Fruit fly (Drosophila melanogaster) whole organism, embryonic: ENCODE data around the gene gammaCOP.

Experiments
- Asciz ChIP-seq: fragments of 200-800 bp; sonication (Bioruptor generic); optimal IDR thresholded peaks from 2 replicates; lab custom pipeline; 2017; ENCODE audit warnings: missing biosample characterization, mild to moderate bottlenecking, missing genetic modification characterization, missing genetic modification reagents
- Bteb2 ChIP-seq: fragments of 200-800 bp; sonication (Bioruptor generic); optimal IDR thresholded peaks from 2 replicates; lab custom pipeline; 2016; ENCODE audit warnings: missing biosample characterization, missing genetic modification characterization
- CG10209 ChIP-seq: fragments of 200-800 bp; sonication (Bioruptor generic); optimal IDR thresholded peaks from 3 replicates; lab custom pipeline; 2017; ENCODE audit warnings: missing biosample characterization, mild to moderate bottlenecking, missing genetic modification characterization, missing genetic modification reagents
- CG11085 ChIP-seq: fragments of 200-800 bp; sonication (Bioruptor generic); IDR thresholded peaks from 2 replicates; pipeline ENCODE4 v1.3.6; 2022; ENCODE audit warnings: missing biosample characterization, missing genetic modification characterization
- CG12659 ChIP-seq: fragments of 200-800 bp; sonication (Bioruptor generic); optimal IDR thresholded peaks from 3 replicates; lab custom pipeline; 2017; ENCODE audit warnings: mild to moderate bottlenecking, missing biosample characterization, missing genetic modification reagents, missing genetic modification characterization
- CG14710 ChIP-seq: fragments of 200-800 bp; sonication (Bioruptor generic); optimal IDR thresholded peaks from 3 replicates; lab custom pipeline; 2019; ENCODE audit warnings: missing biosample characterization, mild to moderate bottlenecking, missing genetic modification characterization, moderate library complexity
- CG15479 ChIP-seq: fragments of 200-800 bp; sonication (Bioruptor generic); optimal IDR thresholded peaks from 3 replicates; lab custom pipeline; 2019; ENCODE audit warnings: missing biosample characterization, mild to moderate bottlenecking, missing genetic modification characterization, moderate library complexity
- CG15696 ChIP-seq: fragments of 200-800 bp; sonication (Bioruptor generic); optimal IDR thresholded peaks from 2 replicates; lab custom pipeline; 2019; ENCODE audit warnings: missing biosample characterization, mild to moderate bottlenecking, missing genetic modification characterization, moderate library complexity
- CG17328 ChIP-seq: fragments of 200-800 bp; sonication (Bioruptor generic); IDR thresholded peaks from 2 replicates; pipeline ENCODE4 v1.3.6; 2022; ENCODE audit warnings: missing biosample characterization, missing genetic modification characterization
- CG17361 ChIP-seq: fragments of 200-800 bp; sonication (Bioruptor generic); IDR thresholded peaks from 3 replicates; pipeline ENCODE4 v1.3.6; 2022; ENCODE audit warnings: missing biosample characterization, missing genetic modification characterization
- CG2678 ChIP-seq: fragments of 200-800 bp; sonication (Bioruptor generic); optimal IDR thresholded peaks from 3 replicates; lab custom pipeline; 2019; ENCODE audit warnings: missing biosample characterization, mild to moderate bottlenecking, missing genetic modification characterization, moderate library complexity
- CG2889 ChIP-seq: fragments of 200-800 bp; sonication (Bioruptor generic); IDR thresholded peaks from 3 replicates; pipeline ENCODE4 v1.3.6; 2022; ENCODE audit warnings: missing biosample characterization, missing genetic modification characterization
- CG30020 ChIP-seq: fragments of 200-800 bp; optimal IDR thresholded peaks from 2 replicates; lab custom pipeline; 2019; ENCODE audit warnings: missing biosample characterization, mild to moderate bottlenecking, missing genetic modification characterization, moderate library complexity
- CG31224 ChIP-seq: fragments of 200-800 bp; sonication (Bioruptor generic); IDR thresholded peaks from 2 replicates; pipeline ENCODE4 v1.3.6; 2022; ENCODE audit warnings: missing biosample characterization, missing genetic modification characterization
- CG32767 ChIP-seq: fragments of 200-800 bp; sonication (Bioruptor generic); IDR thresholded peaks from 2 replicates; pipeline ENCODE4 v1.3.6; 2022; ENCODE audit warnings: missing biosample characterization, missing genetic modification characterization
- CG43689 ChIP-seq: fragments of 200-800 bp; sonication (Bioruptor generic); IDR thresholded peaks from 2 replicates; pipeline ENCODE4 v1.3.6; 2022; ENCODE audit warnings: missing biosample characterization, missing genetic modification characterization
- CG4617 ChIP-seq: fragments of 200-800 bp; sonication (Bioruptor generic); optimal IDR thresholded peaks from 3 replicates; lab custom pipeline; 2016; ENCODE audit warnings: missing biosample characterization, missing genetic modification characterization, borderline replicate concordance
- CG6654 ChIP-seq: fragments of 200-800 bp; sonication (Bioruptor generic); optimal IDR thresholded peaks from 2 replicates; lab custom pipeline; 2017; ENCODE audit warnings: missing biosample characterization, mild to moderate bottlenecking, missing genetic modification characterization
- CG6683 ChIP-seq: fragments of 200-800 bp; sonication (Bioruptor generic); optimal IDR thresholded peaks from 2 replicates; lab custom pipeline; 2017; ENCODE audit warnings: missing biosample characterization, mild to moderate bottlenecking, missing genetic modification characterization, missing genetic modification reagents
- CG9797 ChIP-seq: fragments of 200-800 bp; sonication (Bioruptor generic); optimal IDR thresholded peaks from 3 replicates; lab custom pipeline; 2018; ENCODE audit warnings: missing biosample characterization, mild to moderate bottlenecking, missing genetic modification characterization
- CTCF ChIP-seq: fragments of 200-800 bp; sonication (Bioruptor generic); optimal IDR thresholded peaks from 2 replicates; lab custom pipeline; 2017; ENCODE audit warnings: missing biosample characterization, mild to moderate bottlenecking, missing genetic modification characterization, moderate library complexity
- Dll ChIP-seq: fragments of 200-800 bp; sonication (Bioruptor generic); IDR thresholded peaks from 4 replicates; pipeline ENCODE4 v1.3.6; 2022; ENCODE audit warnings: missing biosample characterization, missing genetic modification characterization; ENCODE audit not compliant: partially characterized antibody
- Dp ChIP-seq: fragments of 200-800 bp; sonication (Bioruptor generic); optimal IDR thresholded peaks from 2 replicates; lab custom pipeline; 2018; ENCODE audit warnings: missing biosample characterization, mild to moderate bottlenecking, missing genetic modification characterization, moderate library complexity
- E2f2 ChIP-seq: fragments of 200-800 bp; sonication (Bioruptor generic); IDR thresholded peaks from 2 replicates; pipeline ENCODE4 v1.3.6; 2022; ENCODE audit warnings: missing biosample characterization, missing genetic modification characterization
- HHEX ChIP-seq: fragments of 200-800 bp; sonication (Bioruptor generic); optimal IDR thresholded peaks from 3 replicates; lab custom pipeline; 2017; ENCODE audit warnings: missing biosample characterization, mild to moderate bottlenecking, missing genetic modification characterization, missing genetic modification reagents
- MBD-R2 ChIP-seq: fragments of 200-800 bp; sonication (Bioruptor generic); IDR thresholded peaks from 2 replicates; pipeline ENCODE4 v1.3.6; 2022; ENCODE audit warnings: missing biosample characterization, missing genetic modification characterization
- MESR4 ChIP-seq: fragments of 200-800 bp; sonication (Bioruptor generic); optimal IDR thresholded peaks from 2 replicates; lab custom pipeline; 2018; ENCODE audit warnings: missing biosample characterization, mild to moderate bottlenecking, missing genetic modification characterization, moderate library complexity
- Neu2 ChIP-seq: fragments of 200-800 bp; sonication (Bioruptor generic); optimal IDR thresholded peaks from 3 replicates; lab custom pipeline; 2016; ENCODE audit warnings: missing biosample characterization, missing genetic modification characterization, borderline replicate concordance
- Rfx ChIP-seq: fragments of 200-800 bp; sonication (Bioruptor generic); IDR thresholded peaks from 2 replicates; pipeline ENCODE4 v1.3.6; 2022; ENCODE audit warnings: missing biosample characterization, missing genetic modification characterization
- Side ChIP-seq: fragments of 200-800 bp; sonication (Bioruptor generic); optimal IDR thresholded peaks from 2 replicates; lab custom pipeline; 2016; ENCODE audit warnings: missing biosample characterization, missing genetic modification characterization
- YL-1 ChIP-seq: fragments of 200-800 bp; sonication (Bioruptor generic); optimal IDR thresholded peaks from 3 replicates; lab custom pipeline; 2017; ENCODE audit warnings: missing biosample characterization, mild to moderate bottlenecking, missing genetic modification characterization
- bab2 ChIP-seq: fragments of 200-800 bp; sonication (Bioruptor generic); optimal IDR thresholded peaks from 2 replicates; lab custom pipeline; 2016; ENCODE audit warnings: missing biosample characterization, missing genetic modification characterization
- bsh ChIP-seq, 2 experiments: fragments of 200-800 bp; sonication (Bioruptor generic); optimal IDR thresholded peaks; 2 replicates each; lab custom pipeline; 2017 to 2018; ENCODE audit warnings: mild to moderate bottlenecking in 2 of 2, missing biosample characterization in 2 of 2, missing genetic modification characterization in 2 of 2, moderate library complexity in 1 of 2
- cas ChIP-seq: fragments of 200-800 bp; sonication (Bioruptor generic); IDR thresholded peaks from 2 replicates; pipeline ENCODE4 v1.3.6; 2022; ENCODE audit warnings: missing biosample characterization, missing genetic modification characterization
- dmrt11E ChIP-seq: fragments of 200-800 bp; sonication (Bioruptor generic); optimal IDR thresholded peaks from 3 replicates; lab custom pipeline; 2018; ENCODE audit warnings: missing biosample characterization, mild to moderate bottlenecking, missing genetic modification characterization, moderate library complexity
- fu2 ChIP-seq: fragments of 200-800 bp; sonication (Bioruptor generic); optimal IDR thresholded peaks from 2 replicates; lab custom pipeline; 2016; ENCODE audit warnings: missing biosample characterization, missing genetic modification characterization
- gce ChIP-seq: fragments of 200-800 bp; sonication (Bioruptor generic); IDR thresholded peaks from 3 replicates; pipeline ENCODE4 v1.3.6; 2022; ENCODE audit warnings: missing biosample characterization, missing genetic modification characterization
- gfzf ChIP-seq: fragments of 200-800 bp; sonication (Bioruptor generic); optimal IDR thresholded peaks from 2 replicates; lab custom pipeline; 2016; ENCODE audit warnings: missing biosample characterization, mild to moderate bottlenecking, missing genetic modification characterization, moderate library complexity
- kay ChIP-seq: fragments of 200-800 bp; sonication (Bioruptor generic); optimal IDR thresholded peaks from 2 replicates; lab custom pipeline; 2016; ENCODE audit warnings: missing biosample characterization, missing genetic modification characterization
- lbe ChIP-seq: fragments of 200-800 bp; sonication (Bioruptor generic); optimal IDR thresholded peaks from 2 replicates; lab custom pipeline; 2016; ENCODE audit warnings: missing biosample characterization, mild to moderate bottlenecking, missing genetic modification characterization
- mirr ChIP-seq: fragments of 200-800 bp; sonication (Bioruptor generic); optimal IDR thresholded peaks from 3 replicates; lab custom pipeline; 2018; ENCODE audit warnings: missing biosample characterization, mild to moderate bottlenecking, missing genetic modification characterization
- row ChIP-seq: fragments of 200-800 bp; sonication (Bioruptor generic); IDR thresholded peaks from 3 replicates; pipeline ENCODE4 v1.3.6; 2022; ENCODE audit warnings: missing biosample characterization, missing genetic modification characterization
- run ChIP-seq: fragments of 200-800 bp; sonication (Bioruptor generic); optimal IDR thresholded peaks from 3 replicates; lab custom pipeline; 2018; ENCODE audit warnings: missing biosample characterization, mild to moderate bottlenecking, missing genetic modification characterization
- slou ChIP-seq: fragments of 200-800 bp; sonication (Bioruptor generic); optimal IDR thresholded peaks from 3 replicates; lab custom pipeline; 2016; ENCODE audit warnings: missing biosample characterization, missing genetic modification characterization
- stwl ChIP-seq: fragments of 200-800 bp; sonication (Bioruptor generic); optimal IDR thresholded peaks from 3 replicates; lab custom pipeline; 2018; ENCODE audit warnings: missing biosample characterization, mild to moderate bottlenecking, missing genetic modification characterization, moderate library complexity
- trem ChIP-seq: fragments of 200-800 bp; optimal IDR thresholded peaks from 3 replicates; lab custom pipeline; 2019; ENCODE audit warnings: missing biosample characterization, mild to moderate bottlenecking, missing genetic modification characterization, moderate library complexity
- ttk ChIP-seq: fragments of 200-800 bp; sonication (Bioruptor generic); IDR thresholded peaks from 2 replicates; pipeline ENCODE4 v2.1.2; 2022; ENCODE audit warnings: missing biosample characterization, missing genetic modification characterization
- vfl ChIP-seq: fragments of 200-800 bp; sonication (Bioruptor generic); optimal IDR thresholded peaks from 2 replicates; lab custom pipeline; 2016; ENCODE audit warnings: missing biosample characterization, missing genetic modification characterization
- vvl ChIP-seq: fragments of 200-800 bp; sonication (Bioruptor generic); IDR thresholded peaks from 2 replicates; pipeline ENCODE4 v1.3.6; 2022; ENCODE audit warnings: missing biosample characterization, missing genetic modification characterization
- wek ChIP-seq: fragments of 200-800 bp; sonication (Bioruptor generic); optimal IDR thresholded peaks from 3 replicates; lab custom pipeline; 2018; ENCODE audit warnings: missing biosample characterization, mild to moderate bottlenecking, missing genetic modification characterization, moderate library complexity

gammaCOP gene

DNA sequence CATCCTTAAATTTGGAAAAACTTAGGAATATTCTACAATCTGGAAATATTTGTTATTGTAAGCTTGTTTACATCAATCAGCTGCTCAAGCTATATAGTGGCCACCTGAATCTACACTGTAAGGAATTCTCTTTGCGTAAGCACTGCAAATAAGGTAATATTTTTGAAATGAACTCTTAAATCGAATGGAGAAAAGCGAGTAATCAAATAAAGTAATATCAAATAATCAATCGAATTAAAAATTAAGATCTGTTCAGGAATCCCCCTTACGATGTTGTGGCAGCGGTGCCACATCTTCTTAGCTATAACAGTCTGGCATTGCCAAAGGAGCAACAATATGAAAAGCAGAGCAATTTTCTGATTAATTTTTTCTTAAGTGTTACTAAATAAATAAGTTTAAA, 44.1 kb downstream of the gammaCOP start, which contains the start of the genes Mnat9 and CG1792 (continued):
- TF ChIP-seq CG17361 (GFP tag; lab: Robert Waterston, UW), result peak; percentile 98
- TF ChIP-seq E2f2 (GFP tag; lab: Robert Waterston, UW), result peak; percentile 86
- peak; percentile 95 for TF ChIP-seq dmrt11E
- peak; percentile 99 for TF ChIP-seq CG10209 (GFP tag; lab: Kevin White, UChicago)
- peak; percentile 99 for TF ChIP-seq ttk (GFP tag; lab: Robert Waterston, UW)
- peak; percentile 92 for TF ChIP-seq CG15696 (tag; lab: Kevin White, UChicago)
- TF ChIP-seq bsh (GFP tag; optimal IDR thresholded peaks at IDR 0.05; lab: Kevin White, UChicago), result peak; percentile 89 to 99
- TF ChIP-seq vvl (GFP tag; lab: Robert Waterston, UW), result peak; percentile 100
- TF ChIP-seq bab2, result peak; percentile 99

DNA sequence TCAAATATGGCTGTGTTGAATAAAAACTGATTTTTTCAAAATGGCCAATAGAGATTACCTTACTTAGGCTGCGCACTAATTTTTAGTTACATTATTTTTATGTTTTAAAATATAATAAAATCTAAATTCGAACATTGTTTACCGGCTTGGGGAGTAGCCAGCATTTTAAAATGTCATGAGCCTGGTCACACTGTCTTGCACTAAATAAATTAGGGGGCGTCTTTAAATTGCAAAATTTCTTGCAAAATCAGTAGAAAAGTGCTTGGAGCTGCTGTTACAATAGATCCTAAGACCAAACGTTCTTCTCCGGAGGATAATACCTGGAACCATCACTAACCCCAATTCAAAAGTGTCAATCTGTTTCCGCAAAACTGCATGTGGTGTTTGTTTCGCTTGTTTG, 45.9 kb downstream of the gammaCOP start, which contains the start of gene pasha:
Gene pasha, plus strand, starts transcription at position 177 of the 400 bp plus-strand sequence.
- TF ChIP-seq HHEX (no peak), CG6654 (GFP tag; lab: Kevin White, UChicago) (no peak), CG17328 (GFP tag; lab: Robert Waterston, UW) (no peak), CG15479 (peak; percentile 12), CG2889 (GFP tag; lab: Robert Waterston, UW) (no peak), row (peak; percentile 36; the same call in 2 of the 3 replicates), vvl (GFP tag; lab: Robert Waterston, UW) (peak; percentile 70), gfzf (peak; percentile 64), CG43689 (GFP tag; lab: Robert Waterston, UW) (no peak), CTCF (GFP tag; lab: Kevin White, UChicago) (peak; percentile 65), Side (GFP tag; lab: Kevin White, UChicago) (no peak), CG2678 (no peak), vfl (no peak), fu2 (GFP tag; lab: Kevin White, UChicago) (no peak), run (tag; lab: Kevin White, UChicago) (no peak), CG9797 (peak; percentile 51), CG30020 (tag; lab: Kevin White, UChicago) (no peak), kay (GFP tag; lab: Kevin White, UChicago) (no peak), wek (GFP tag; lab: Kevin White, UChicago) (peak; percentile 86), Dp (GFP tag; lab: Kevin White, UChicago) (peak; percentile 41), YL-1 (peak; percentile 53), CG6683 (GFP tag; lab: Kevin White, UChicago) (no peak), mirr (GFP tag; lab: Kevin White, UChicago) (no peak), Bteb2 (GFP tag; lab: Kevin White, UChicago) (no peak), gce (no peak), cas (GFP tag; lab: Robert Waterston, UW) (no peak), Neu2 (GFP tag; lab: Kevin White, UChicago) (no peak), MBD-R2 (GFP tag; lab: Robert Waterston, UW) (peak; percentile 84), CG14710 (tag; lab: Kevin White, UChicago) (peak; percentile 19), trem (peak; percentile 2), CG12659 (GFP tag; lab: Kevin White, UChicago) (peak; percentile 1), Rfx (GFP tag; lab: Robert Waterston, UW) (no peak), Asciz (no peak), CG31224 (no peak), MESR4 (GFP tag; lab: Kevin White, UChicago) (peak; percentile 19), CG11085 (GFP tag; lab: Robert Waterston, UW) (no peak), Dll (GFP tag; lab: Robert Waterston, UW) (0 out of 4 replicates have a peak, but pooled peaks have one; percentile 20), CG4617 (GFP tag; lab: Kevin White, UChicago) (peak; percentile 80), lbe (GFP tag; lab: Kevin White, UChicago) (peak; percentile 3), slou (GFP tag; lab: Kevin White, UChicago) (no peak), CG32767 (no peak), stwl (peak; percentile 66), dmrt11E (no peak)
